Worm (Caenorhabditis elegans) whole organism, L4/young adult: ENCODE results near the gene str-161.

ENCODE experiments used
- W03F9.2 ChIP-seq: fragments of 150-350 bp; optimal IDR thresholded peaks from 2 replicates; lab custom pipeline; 2014; ENCODE audit warnings: missing biosample characterization, missing genetic modification characterization
- dao-5 ChIP-seq: sonication (generic microtip); optimal IDR thresholded peaks from 2 replicates; lab custom pipeline; 2016; ENCODE audit warnings: missing genotype, missing genetic modification characterization, moderate library complexity, missing compliant biosample characterization
- him-1 ChIP-seq: sonication (generic microtip); optimal IDR thresholded peaks from 2 replicates; lab custom pipeline; 2016; ENCODE audit warnings: missing genotype, missing genetic modification reagents, missing genetic modification characterization, missing compliant biosample characterization

DNA sequence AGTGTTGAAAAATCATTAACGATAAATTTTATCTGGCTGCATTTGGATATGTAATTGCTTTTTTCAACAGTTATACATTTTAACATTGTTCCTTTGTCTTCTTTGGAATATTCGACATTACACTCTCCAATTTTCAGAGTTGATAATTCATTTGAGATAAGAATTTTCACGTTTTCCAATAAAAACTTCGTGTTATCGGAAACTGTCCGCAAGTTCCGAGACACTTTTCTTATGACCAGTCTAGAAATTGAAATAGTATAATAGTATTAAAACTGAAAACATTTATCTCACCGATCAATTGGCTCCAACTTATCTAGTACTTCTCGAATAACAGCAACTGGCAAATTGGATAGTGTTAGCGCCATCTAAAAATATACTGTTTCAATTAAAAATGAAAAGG, 33.8 kb upstream of the str-161 start, which contains the start of gene fbxa-86:
- TF ChIP-seq W03F9.2 (no peak), dao-5 (tag; lab: Kevin White, UChicago) (no peak), him-1 (tag; lab: Kevin White, UChicago) (no peak)
